Fruit fly (Drosophila melanogaster) whole organism, embryonic: ENCODE results near the gene fusl.

ENCODE experiments used
- Aef1 ChIP-seq: fragments of 200-800 bp; sonication (Bioruptor generic); IDR thresholded peaks from 3 replicates; pipeline ENCODE4 v1.3.6; 2022; ENCODE audit warnings: missing biosample characterization, missing genetic modification characterization
- CG11247 ChIP-seq: fragments of 200-800 bp; sonication (Bioruptor generic); IDR thresholded peaks from 2 replicates; pipeline ENCODE4 v1.3.6; 2022; ENCODE audit warnings: missing biosample characterization, missing genetic modification characterization
- CG12104 ChIP-seq: fragments of 200-800 bp; sonication (Bioruptor generic); optimal IDR thresholded peaks from 3 replicates; lab custom pipeline; 2016; ENCODE audit warnings: missing biosample characterization, missing genetic modification characterization
- CG12236 ChIP-seq: fragments of 200-800 bp; sonication (Bioruptor generic); optimal IDR thresholded peaks from 2 replicates; lab custom pipeline; 2016; ENCODE audit warnings: missing biosample characterization, missing genetic modification characterization
- CG1233 ChIP-seq: fragments of 200-800 bp; sonication (Bioruptor generic); optimal IDR thresholded peaks from 4 replicates; lab custom pipeline; 2018; ENCODE audit warnings: missing biosample characterization, mild to moderate bottlenecking, missing genetic modification characterization
- CG12942 ChIP-seq: fragments of 200-800 bp; sonication (Bioruptor generic); optimal IDR thresholded peaks from 3 replicates; lab custom pipeline; 2016; ENCODE audit warnings: missing biosample characterization, missing genetic modification characterization
- CG14014 ChIP-seq: fragments of 200-800 bp; sonication (Bioruptor generic); IDR thresholded peaks from 2 replicates; pipeline ENCODE4 v1.3.6; 2022; ENCODE audit warnings: missing biosample characterization, missing genetic modification characterization
- CG14860 ChIP-seq: fragments of 200-800 bp; sonication (Bioruptor generic); IDR thresholded peaks from 3 replicates; pipeline ENCODE4 v1.3.6; 2022; ENCODE audit warnings: missing biosample characterization, missing genetic modification characterization; ENCODE audit not compliant: partially characterized antibody
- CG15011 ChIP-seq: fragments of 200-800 bp; sonication (Bioruptor generic); optimal IDR thresholded peaks from 3 replicates; lab custom pipeline; 2018; ENCODE audit warnings: missing biosample characterization, mild to moderate bottlenecking, missing genetic modification characterization
- CG17802 ChIP-seq: fragments of 200-800 bp; sonication (Bioruptor generic); optimal IDR thresholded peaks from 2 replicates; lab custom pipeline; 2018; ENCODE audit warnings: missing biosample characterization, mild to moderate bottlenecking, missing genetic modification characterization, moderate library complexity
- CG18011 ChIP-seq: fragments of 200-800 bp; sonication (Bioruptor generic); optimal IDR thresholded peaks from 2 replicates; lab custom pipeline; 2017; ENCODE audit warnings: missing biosample characterization, missing genetic modification characterization, mild to moderate bottlenecking, moderate library complexity, missing genotype
- CG3163 ChIP-seq: fragments of 200-800 bp; sonication (Bioruptor generic); optimal IDR thresholded peaks from 3 replicates; lab custom pipeline; 2016; ENCODE audit warnings: missing biosample characterization, missing genetic modification characterization
- CG3407 ChIP-seq: fragments of 200-800 bp; sonication (Bioruptor generic); optimal IDR thresholded peaks from 2 replicates; lab custom pipeline; 2018; ENCODE audit warnings: missing biosample characterization, mild to moderate bottlenecking, missing genetic modification characterization
- CG3847 ChIP-seq: fragments of 200-800 bp; sonication (Bioruptor generic); IDR thresholded peaks from 2 replicates; pipeline ENCODE4 v1.3.6; 2022; ENCODE audit warnings: missing biosample characterization, missing genetic modification characterization
- CG43689 ChIP-seq: fragments of 200-800 bp; sonication (Bioruptor generic); IDR thresholded peaks from 2 replicates; pipeline ENCODE4 v1.3.6; 2022; ENCODE audit warnings: missing biosample characterization, missing genetic modification characterization
- CG6683 ChIP-seq: fragments of 200-800 bp; sonication (Bioruptor generic); optimal IDR thresholded peaks from 2 replicates; lab custom pipeline; 2017; ENCODE audit warnings: missing biosample characterization, mild to moderate bottlenecking, missing genetic modification characterization, missing genetic modification reagents
- CG6689 ChIP-seq: fragments of 200-800 bp; sonication (Bioruptor generic); IDR thresholded peaks from 2 replicates; pipeline ENCODE4 v1.3.6; 2022; ENCODE audit warnings: missing biosample characterization, missing genetic modification characterization
- CG7987 ChIP-seq: fragments of 200-800 bp; sonication (Bioruptor generic); optimal IDR thresholded peaks from 2 replicates; lab custom pipeline; 2018; ENCODE audit warnings: missing biosample characterization, mild to moderate bottlenecking, missing genetic modification characterization, moderate library complexity
- CG8290 ChIP-seq, 3 experiments: fragments of 200-800 bp; sonication (Bioruptor generic); optimal IDR thresholded peaks; 2 replicates each; lab custom pipeline; 2016 to 2019; ENCODE audit warnings: missing biosample characterization in 3 of 3, missing genetic modification characterization in 3 of 3, mild to moderate bottlenecking in 2 of 3, moderate library complexity in 1 of 3
- CG9437 ChIP-seq: fragments of 200-800 bp; sonication (Bioruptor generic); optimal IDR thresholded peaks from 2 replicates; lab custom pipeline; 2018; ENCODE audit warnings: missing biosample characterization, mild to moderate bottlenecking, missing genetic modification characterization
- CHES-1-like ChIP-seq: fragments of 200-800 bp; sonication (Bioruptor generic); optimal IDR thresholded peaks from 2 replicates; lab custom pipeline; 2016; ENCODE audit warnings: missing biosample characterization, missing genetic modification characterization
- Dad ChIP-seq: fragments of 200-800 bp; sonication (Bioruptor generic); optimal IDR thresholded peaks from 3 replicates; lab custom pipeline; 2016; ENCODE audit warnings: missing biosample characterization, missing genetic modification characterization
- Dip2 ChIP-seq: fragments of 200-800 bp; sonication (Bioruptor generic); IDR thresholded peaks from 2 replicates; pipeline ENCODE4 v1.3.6; 2022; ENCODE audit warnings: missing biosample characterization, missing genetic modification characterization
- Dref ChIP-seq: fragments of 200-800 bp; sonication (Bioruptor generic); IDR thresholded peaks from 2 replicates; pipeline ENCODE4 v1.3.6; 2022; ENCODE audit warnings: missing biosample characterization, missing genetic modification characterization
- H15 ChIP-seq: fragments of 200-800 bp; sonication (Bioruptor generic); IDR thresholded peaks from 3 replicates; pipeline ENCODE4 v1.3.6; 2022; ENCODE audit warnings: missing biosample characterization, missing genetic modification characterization
- Mes4 ChIP-seq: fragments of 200-800 bp; sonication (Bioruptor generic); optimal IDR thresholded peaks from 2 replicates; lab custom pipeline; 2016; ENCODE audit warnings: missing biosample characterization, missing genetic modification characterization
- Nf-YC ChIP-seq: fragments of 200-800 bp; optimal IDR thresholded peaks from 3 replicates; lab custom pipeline; 2019; ENCODE audit warnings: missing biosample characterization, mild to moderate bottlenecking, missing genetic modification characterization, moderate library complexity
- Oli ChIP-seq: fragments of 200-800 bp; sonication (Bioruptor generic); optimal IDR thresholded peaks from 2 replicates; lab custom pipeline; 2018; ENCODE audit warnings: missing biosample characterization, mild to moderate bottlenecking, missing genetic modification characterization, moderate library complexity
- Side ChIP-seq: fragments of 200-800 bp; sonication (Bioruptor generic); optimal IDR thresholded peaks from 2 replicates; lab custom pipeline; 2016; ENCODE audit warnings: missing biosample characterization, missing genetic modification characterization
- Sox100B ChIP-seq: fragments of 200-800 bp; sonication (Bioruptor generic); optimal IDR thresholded peaks from 3 replicates; lab custom pipeline; 2018; ENCODE audit warnings: missing biosample characterization, mild to moderate bottlenecking, missing genetic modification characterization
- Spps ChIP-seq: fragments of 200-800 bp; sonication (Bioruptor generic); optimal IDR thresholded peaks from 2 replicates; lab custom pipeline; 2018; ENCODE audit warnings: missing biosample characterization, mild to moderate bottlenecking, missing genetic modification characterization
- ap ChIP-seq: fragments of 200-800 bp; sonication (Bioruptor generic); IDR thresholded peaks from 2 replicates; pipeline ENCODE4 v1.3.6; 2022; ENCODE audit warnings: missing biosample characterization, missing genetic modification characterization
- cad ChIP-seq: fragments of >200 bp; optimal IDR thresholded peaks from 2 replicates; lab custom pipeline; 2017; ENCODE audit warnings: missing biosample characterization, missing genetic modification characterization
- ci ChIP-seq: fragments of 200-800 bp; sonication (Bioruptor generic); IDR thresholded peaks from 3 replicates; pipeline ENCODE4 v1.3.6; 2022; ENCODE audit warnings: missing biosample characterization, missing genetic modification characterization
- gfzf ChIP-seq: fragments of 200-800 bp; sonication (Bioruptor generic); optimal IDR thresholded peaks from 2 replicates; lab custom pipeline; 2016; ENCODE audit warnings: missing biosample characterization, mild to moderate bottlenecking, missing genetic modification characterization, moderate library complexity
- her ChIP-seq: fragments of 200-800 bp; sonication (Bioruptor generic); optimal IDR thresholded peaks from 2 replicates; lab custom pipeline; 2016; ENCODE audit warnings: missing biosample characterization, missing genetic modification characterization
- knrl ChIP-seq: fragments of 200-800 bp; sonication (Bioruptor generic); IDR thresholded peaks from 3 replicates; pipeline ENCODE4 v1.3.6; 2022; ENCODE audit warnings: missing biosample characterization, missing genetic modification characterization; ENCODE audit not compliant: partially characterized antibody
- lab ChIP-seq: fragments of 200-800 bp; sonication (Bioruptor generic); optimal IDR thresholded peaks from 3 replicates; lab custom pipeline; 2017; ENCODE audit warnings: missing biosample characterization, missing genetic modification characterization, mild to moderate bottlenecking, moderate library complexity, missing genetic modification reagents
- oc ChIP-seq: fragments of 200-800 bp; sonication (Bioruptor generic); optimal IDR thresholded peaks from 2 replicates; lab custom pipeline; 2018; ENCODE audit warnings: missing biosample characterization, mild to moderate bottlenecking, missing genetic modification characterization, moderate library complexity
- odd ChIP-seq: fragments of 200-800 bp; sonication (Bioruptor generic); optimal IDR thresholded peaks from 2 replicates; lab custom pipeline; 2017; ENCODE audit warnings: missing biosample characterization, mild to moderate bottlenecking, missing genetic modification characterization
- org-1 ChIP-seq: fragments of 200-800 bp; sonication (Bioruptor generic); optimal IDR thresholded peaks from 2 replicates; lab custom pipeline; 2017; ENCODE audit warnings: missing biosample characterization, missing genetic modification characterization
- prd ChIP-seq, 3 experiments: fragments of >200 bp in 2 of 3; fragments of 200-800 bp in 1 of 3; sonication (Bioruptor generic) in 1 of 3; optimal IDR thresholded peaks in 2 of 3; IDR thresholded peaks in 1 of 3; 2 replicates in 2 of 3; 3 replicates in 1 of 3; pipeline versions ENCODE4 v1.3.6 to Lab custom; 2017 to 2022; ENCODE audit warnings: missing biosample characterization in 1 of 3, missing genetic modification characterization in 1 of 3
- run ChIP-seq: fragments of 200-800 bp; sonication (Bioruptor generic); optimal IDR thresholded peaks from 3 replicates; lab custom pipeline; 2018; ENCODE audit warnings: missing biosample characterization, mild to moderate bottlenecking, missing genetic modification characterization
- sens-2 ChIP-seq: fragments of 200-800 bp; sonication (Bioruptor generic); IDR thresholded peaks from 2 replicates; pipeline ENCODE4 v1.3.6; 2022; ENCODE audit warnings: missing biosample characterization, missing genetic modification characterization
- sima ChIP-seq: fragments of 200-800 bp; sonication (Bioruptor generic); optimal IDR thresholded peaks from 2 replicates; lab custom pipeline; 2016; ENCODE audit warnings: missing biosample characterization, missing genetic modification characterization
- sob ChIP-seq: fragments of 200-800 bp; sonication (Bioruptor generic); IDR thresholded peaks from 2 replicates; pipeline ENCODE4 v1.3.6; 2022; ENCODE audit warnings: missing biosample characterization, missing genetic modification characterization
- sug ChIP-seq: fragments of 200-800 bp; optimal IDR thresholded peaks from 2 replicates; lab custom pipeline; 2019; ENCODE audit warnings: missing biosample characterization, mild to moderate bottlenecking, missing genetic modification characterization, moderate library complexity
- tap ChIP-seq: fragments of 200-800 bp; optimal IDR thresholded peaks from 3 replicates; lab custom pipeline; 2019; ENCODE audit warnings: missing biosample characterization, mild to moderate bottlenecking, missing genetic modification characterization, moderate library complexity
- tna ChIP-seq: fragments of 200-800 bp; sonication (Bioruptor generic); IDR thresholded peaks from 2 replicates; pipeline ENCODE4 v1.3.6; 2022; ENCODE audit warnings: missing biosample characterization, missing genetic modification characterization; ENCODE audit not compliant: partially characterized antibody
- vfl ChIP-seq: fragments of 200-800 bp; sonication (Bioruptor generic); optimal IDR thresholded peaks from 2 replicates; lab custom pipeline; 2016; ENCODE audit warnings: missing biosample characterization, missing genetic modification characterization

The fusl gene

DNA sequence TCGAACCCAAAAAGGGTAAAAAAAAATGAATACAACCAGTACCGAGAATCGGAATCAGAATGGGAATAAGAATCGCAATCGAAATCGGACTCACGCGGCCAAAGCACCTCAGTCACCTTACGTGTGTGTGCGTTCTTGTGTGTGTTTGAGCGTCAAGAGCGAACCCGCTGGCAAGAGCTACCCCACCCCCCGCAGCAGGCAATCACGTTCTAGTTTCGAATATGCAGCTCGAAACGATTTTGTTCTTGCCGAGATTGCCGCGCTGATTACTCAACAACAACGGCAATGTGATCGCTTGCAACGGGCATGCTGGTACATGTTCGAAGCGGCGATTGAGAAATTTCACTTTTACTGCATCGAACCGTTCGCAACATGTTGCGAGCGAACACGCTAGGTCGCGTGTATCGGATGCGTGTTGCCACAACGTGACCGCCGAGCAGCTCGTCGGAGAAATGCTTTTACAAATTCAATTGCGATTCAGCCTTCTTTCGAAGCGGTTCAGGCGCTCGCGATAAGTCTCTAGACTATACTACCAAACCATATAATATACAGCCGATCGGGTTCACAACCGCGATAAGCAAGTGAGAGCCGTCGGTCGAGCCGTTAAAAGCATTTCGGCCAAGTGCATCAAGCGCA lies 32.5 kb downstream of the fusl start (continued):
- no peak for TF ChIP-seq ap (GFP tag; lab: Robert Waterston, UW)
- peak; percentile 58; the same call in 2 of the 3 replicates for TF ChIP-seq ci (GFP tag; lab: Robert Waterston, UW)
- no peak for TF ChIP-seq Oli (tag; lab: Kevin White, UChicago)
- TF ChIP-seq CG3847 (GFP tag; lab: Robert Waterston, UW): no peak
- TF ChIP-seq tna: no peak
- no peak for TF ChIP-seq CG11247 (GFP tag; lab: Robert Waterston, UW)
- no peak for TF ChIP-seq CG1233 (GFP tag; lab: Kevin White, UChicago)
- TF ChIP-seq org-1 (GFP tag; lab: Kevin White, UChicago): no peak
- TF ChIP-seq Mes4 (GFP tag; lab: Kevin White, UChicago): no peak
- TF ChIP-seq sug: peak; percentile 61
- no peak for TF ChIP-seq CG14014 (GFP tag; lab: Robert Waterston, UW)
- TF ChIP-seq vfl: no peak
- no peak for TF ChIP-seq CG3163 (GFP tag; lab: Kevin White, UChicago)
- no peak for TF ChIP-seq odd
- TF ChIP-seq her: no peak
- no peak for TF ChIP-seq prd (optimal IDR thresholded peaks at IDR 0.05; lab: Kevin White, UChicago)
- TF ChIP-seq prd (GFP tag; IDR thresholded peaks at IDR 0.05; lab: Robert Waterston, UW): no peak
- TF ChIP-seq sob (GFP tag; lab: Robert Waterston, UW): peak; percentile 19; the same call in 1 of the 2 replicates
- TF ChIP-seq CG8290 (GFP tag; optimal IDR thresholded peaks at IDR 0.05; lab: Kevin White, UChicago): no peak
- TF ChIP-seq CG8290 (tag; optimal IDR thresholded peaks at IDR 0.05; lab: Kevin White, UChicago): no peak
- 0 out of 2 replicates have a peak, but pooled peaks have one; percentile 6 for TF ChIP-seq CG6689 (GFP tag; lab: Robert Waterston, UW)
- no peak for TF ChIP-seq CG43689 (GFP tag; lab: Robert Waterston, UW)
- TF ChIP-seq lab (GFP tag; lab: Kevin White, UChicago): no peak
- no peak for TF ChIP-seq gfzf
- TF ChIP-seq sens-2 (GFP tag; lab: Robert Waterston, UW): peak; percentile 65; the same call in 1 of the 2 replicates
- TF ChIP-seq Nf-YC (tag; lab: Kevin White, UChicago): no peak
- no peak for TF ChIP-seq CG3407 (GFP tag; lab: Kevin White, UChicago)
- peak; percentile 18 for TF ChIP-seq oc (tag; lab: Kevin White, UChicago)
- TF ChIP-seq CG9437: no peak
- no peak for TF ChIP-seq H15
- TF ChIP-seq CG18011 (GFP tag; lab: Kevin White, UChicago): no peak
- no peak for TF ChIP-seq CG12942
- no peak for TF ChIP-seq CG6683
- TF ChIP-seq CG17802 (tag; lab: Kevin White, UChicago): no peak
- no peak for TF ChIP-seq cad (GFP tag; lab: Kevin White, UChicago)
- no peak for TF ChIP-seq tap
- TF ChIP-seq Sox100B (GFP tag; lab: Kevin White, UChicago): no peak
- peak; percentile 10 for TF ChIP-seq Side (GFP tag; lab: Kevin White, UChicago)
- TF ChIP-seq CG15011 (GFP tag; lab: Kevin White, UChicago): no peak
- TF ChIP-seq Dip2 (GFP tag; lab: Robert Waterston, UW): no peak
- TF ChIP-seq CG14860 (GFP tag; lab: Robert Waterston, UW): no peak
- no peak for TF ChIP-seq Spps
- TF ChIP-seq knrl (GFP tag; lab: Robert Waterston, UW): no peak
- TF ChIP-seq CG12236 (GFP tag; lab: Kevin White, UChicago): no peak
- TF ChIP-seq Aef1 (GFP tag; lab: Robert Waterston, UW): no peak
- peak; percentile 29 for TF ChIP-seq CG7987 (GFP tag; lab: Kevin White, UChicago)
- TF ChIP-seq run (tag; lab: Kevin White, UChicago): no peak
- no peak for TF ChIP-seq Dref
- no peak for TF ChIP-seq CHES-1-like (GFP tag; lab: Kevin White, UChicago)
- TF ChIP-seq sima (GFP tag; lab: Kevin White, UChicago): no peak
- no peak for TF ChIP-seq CG12104 (GFP tag; lab: Kevin White, UChicago)
- TF ChIP-seq Dad (GFP tag; lab: Kevin White, UChicago): no peak
